Worm (Caenorhabditis elegans) whole organism, young adult: ENCODE data around the gene clec-261.

Experiments
- B0261.1 ChIP-seq: sonication (generic microtip); optimal IDR thresholded peaks from 2 replicates; lab custom pipeline; 2016; ENCODE audit warnings: mild to moderate bottlenecking, missing genetic modification characterization, moderate library complexity, missing compliant biosample characterization
- F10E7.11 ChIP-seq: sonication (generic microtip); optimal IDR thresholded peaks from 2 replicates; lab custom pipeline; 2017; ENCODE audit warnings: mild to moderate bottlenecking, missing genetic modification characterization, moderate library complexity, missing compliant biosample characterization
- F22D6.2 ChIP-seq: sonication (generic microtip); optimal IDR thresholded peaks from 2 replicates; lab custom pipeline; 2016; ENCODE audit warnings: mild to moderate bottlenecking, missing genetic modification characterization, missing compliant biosample characterization
- F23B12.7 ChIP-seq: sonication (generic microtip); optimal IDR thresholded peaks from 2 replicates; lab custom pipeline; 2017; ENCODE audit warnings: missing genetic modification characterization, mild to moderate bottlenecking, missing compliant biosample characterization, antibody characterized with exemption, moderate library complexity; ENCODE audit not compliant: insufficient read depth
- F49E8.2 ChIP-seq: sonication (generic microtip); optimal IDR thresholded peaks from 3 replicates; lab custom pipeline; 2017; ENCODE audit warnings: missing genetic modification characterization, mild to moderate bottlenecking, missing compliant biosample characterization, antibody characterized with exemption, moderate library complexity; ENCODE audit not compliant: insufficient read depth
- F55B11.4 ChIP-seq: sonication (generic microtip); optimal IDR thresholded peaks from 2 replicates; lab custom pipeline; 2016; ENCODE audit warnings: missing compliant biosample characterization, missing genetic modification characterization, borderline replicate concordance; ENCODE audit not compliant: insufficient read depth
- Y56A3A.18 ChIP-seq: fragments of 200-800 bp; sonication (Bioruptor generic); IDR thresholded peaks from 2 replicates; pipeline ENCODE4 v1.3.6; 2022; ENCODE audit warnings: missing genetic modification reagents, missing genetic modification characterization, missing compliant biosample characterization
- Y79H2A.3 ChIP-seq: fragments of 200-800 bp; sonication (Bioruptor generic); conservative IDR thresholded peaks from 2 replicates; pipeline ENCODE4 v1.3.6; 2022; ENCODE audit warnings: missing genetic modification reagents, missing genetic modification characterization, missing compliant biosample characterization
- Y95B8A.8 ChIP-seq: fragments of 200-800 bp; sonication (Bioruptor generic); IDR thresholded peaks from 2 replicates; pipeline ENCODE4 v1.3.6; 2022; ENCODE audit warnings: missing genetic modification reagents, missing genetic modification characterization, missing compliant biosample characterization
- akir-1 ChIP-seq: fragments of 200-800 bp; sonication (Bioruptor generic); optimal IDR thresholded peaks from 2 replicates; lab custom pipeline; 2018; ENCODE audit warnings: mild to moderate bottlenecking, missing genetic modification characterization, moderate library complexity, missing compliant biosample characterization
- bed-1 ChIP-seq: fragments of 200-800 bp; sonication (Bioruptor generic); IDR thresholded peaks from 2 replicates; pipeline ENCODE4 v1.3.6; 2022; ENCODE audit warnings: missing genetic modification reagents, missing genetic modification characterization, missing compliant biosample characterization
- bed-2 ChIP-seq: fragments of 200-800 bp; sonication (Bioruptor generic); IDR thresholded peaks from 2 replicates; pipeline ENCODE4 v1.3.6; 2022; ENCODE audit warnings: missing genetic modification reagents, missing genetic modification characterization, missing compliant biosample characterization
- ceh-100 ChIP-seq: fragments of 200-800 bp; sonication (Bioruptor generic); IDR thresholded peaks from 2 replicates; pipeline ENCODE4 v1.3.6; 2022; ENCODE audit warnings: missing genetic modification reagents, missing genetic modification characterization, missing compliant biosample characterization
- ceh-27 ChIP-seq: fragments of 200-800 bp; sonication (Bioruptor generic); optimal IDR thresholded peaks from 2 replicates; lab custom pipeline; 2018; ENCODE audit warnings: mild to moderate bottlenecking, missing genetic modification characterization, moderate library complexity, missing compliant biosample characterization
- ceh-91 ChIP-seq: fragments of 200-800 bp; sonication (Bioruptor generic); IDR thresholded peaks from 2 replicates; pipeline ENCODE4 v1.3.6; 2022; ENCODE audit warnings: missing genetic modification reagents, missing genetic modification characterization, missing compliant biosample characterization
- die-1 ChIP-seq: sonication (generic microtip); optimal IDR thresholded peaks from 2 replicates; lab custom pipeline; 2016; ENCODE audit warnings: missing genotype, mild to moderate bottlenecking, missing genetic modification characterization, missing compliant biosample characterization
- efl-1 ChIP-seq: fragments of 150-350 bp; optimal IDR thresholded peaks from 2 replicates; lab custom pipeline; 2014; ENCODE audit warnings: missing biosample characterization, missing genetic modification reagents, missing genetic modification characterization
- egl-18 ChIP-seq: fragments of 200-800 bp; sonication (Bioruptor generic); IDR thresholded peaks from 2 replicates; pipeline ENCODE4 v1.3.6; 2022; ENCODE audit warnings: missing genetic modification reagents, missing genetic modification characterization, missing compliant biosample characterization
- egrh-3 ChIP-seq: fragments of 200-800 bp; sonication (Bioruptor generic); IDR thresholded peaks from 2 replicates; pipeline ENCODE4 v1.3.6; 2022; ENCODE audit warnings: missing genetic modification reagents, missing genetic modification characterization, missing compliant biosample characterization
- ekl-4 ChIP-seq: fragments of 200-800 bp; sonication (Bioruptor generic); IDR thresholded peaks from 2 replicates; pipeline ENCODE4 v1.3.6; 2022; ENCODE audit warnings: missing genetic modification reagents, missing genetic modification characterization, missing compliant biosample characterization
- hrde-1 ChIP-seq: sonication (generic microtip); optimal IDR thresholded peaks from 2 replicates; lab custom pipeline; 2016; ENCODE audit warnings: missing genetic modification characterization, mild to moderate bottlenecking, missing compliant biosample characterization, moderate library complexity, missing genotype, missing genetic modification reagents, borderline replicate concordance
- hsf-1 ChIP-seq: fragments of 200-800 bp; sonication (Bioruptor generic); IDR thresholded peaks from 2 replicates; pipeline ENCODE4 v1.3.6; 2022; ENCODE audit warnings: missing genetic modification reagents, missing genetic modification characterization, missing compliant biosample characterization
- let-526 ChIP-seq: fragments of 200-800 bp; sonication (Bioruptor generic); IDR thresholded peaks from 2 replicates; pipeline ENCODE4 v1.3.6; 2022; ENCODE audit warnings: missing genetic modification reagents, missing genetic modification characterization, missing compliant biosample characterization
- lin-54 ChIP-seq: fragments of 200-800 bp; sonication (Bioruptor generic); optimal IDR thresholded peaks from 2 replicates; lab custom pipeline; 2018; ENCODE audit warnings: mild to moderate bottlenecking, missing genetic modification characterization, missing compliant biosample characterization
- lir-1 ChIP-seq: fragments of 200-800 bp; sonication (Bioruptor generic); conservative IDR thresholded peaks from 2 replicates; pipeline ENCODE4 v1.3.6; 2022; ENCODE audit warnings: missing genetic modification reagents, missing genetic modification characterization, missing compliant biosample characterization
- lsl-1 ChIP-seq: fragments of 200-800 bp; sonication (Bioruptor generic); optimal IDR thresholded peaks from 2 replicates; lab custom pipeline; 2018; ENCODE audit warnings: mild to moderate bottlenecking, missing genetic modification characterization, moderate library complexity, missing compliant biosample characterization
- lsy-27 ChIP-seq: sonication (generic microtip); optimal IDR thresholded peaks from 2 replicates; lab custom pipeline; 2017; ENCODE audit warnings: missing genetic modification characterization, mild to moderate bottlenecking, missing compliant biosample characterization, antibody characterized with exemption, missing genotype, borderline replicate concordance; ENCODE audit not compliant: insufficient read depth
- madf-8 ChIP-seq: fragments of 200-800 bp; sonication (Bioruptor generic); conservative IDR thresholded peaks from 2 replicates; pipeline ENCODE4 v1.3.6; 2022; ENCODE audit warnings: missing genetic modification reagents, missing genetic modification characterization, missing compliant biosample characterization
- mes-4 ChIP-seq: sonication (generic microtip); optimal IDR thresholded peaks from 2 replicates; lab custom pipeline; 2016; ENCODE audit warnings: missing genotype, missing genetic modification characterization, missing compliant biosample characterization
- mxl-1 ChIP-seq: sonication (generic microtip); optimal IDR thresholded peaks from 2 replicates; lab custom pipeline; 2016; ENCODE audit warnings: missing genetic modification characterization, missing compliant biosample characterization
- nfya-1 ChIP-seq: sonication (generic microtip); optimal IDR thresholded peaks from 2 replicates; lab custom pipeline; 2017; ENCODE audit warnings: antibody characterized with exemption, missing compliant biosample characterization, missing genetic modification characterization, borderline replicate concordance; ENCODE audit not compliant: insufficient read depth
- nhr-179 ChIP-seq: sonication (generic microtip); optimal IDR thresholded peaks from 2 replicates; lab custom pipeline; 2016; ENCODE audit warnings: mild to moderate bottlenecking, missing genetic modification characterization, missing compliant biosample characterization
- nhr-80 ChIP-seq: sonication (generic microtip); optimal IDR thresholded peaks from 2 replicates; lab custom pipeline; 2016; ENCODE audit warnings: missing genetic modification characterization, missing compliant biosample characterization
- nhr-90 ChIP-seq: sonication (generic microtip); optimal IDR thresholded peaks from 2 replicates; lab custom pipeline; 2016; ENCODE audit warnings: missing genotype, mild to moderate bottlenecking, missing genetic modification characterization, missing compliant biosample characterization
- pbrm-1 ChIP-seq: fragments of 200-800 bp; sonication (Bioruptor generic); IDR thresholded peaks from 2 replicates; pipeline ENCODE4 v1.3.6; 2022; ENCODE audit warnings: missing genetic modification reagents, missing genetic modification characterization, missing compliant biosample characterization
- rcor-1 ChIP-seq: fragments of 200-800 bp; sonication (Bioruptor generic); IDR thresholded peaks from 2 replicates; pipeline ENCODE4 v1.3.6; 2022; ENCODE audit warnings: missing genetic modification reagents, missing genetic modification characterization, missing compliant biosample characterization
- rec-8 ChIP-seq, 2 experiments: sonication (generic microtip); optimal IDR thresholded peaks; 2 replicates each; lab custom pipeline; 2016; ENCODE audit warnings: mild to moderate bottlenecking in 2 of 2, missing genetic modification characterization in 2 of 2, missing genetic modification reagents in 2 of 2, missing genotype in 2 of 2, missing biosample characterization in 1 of 2, missing compliant biosample characterization in 1 of 2, moderate library complexity in 1 of 2
- sea-2 ChIP-seq: fragments of 200-800 bp; sonication (Bioruptor generic); IDR thresholded peaks from 2 replicates; pipeline ENCODE4 v1.3.6; 2022; ENCODE audit warnings: missing genetic modification characterization, missing compliant biosample characterization
- snpc-1.3 ChIP-seq: sonication (generic microtip); optimal IDR thresholded peaks from 2 replicates; lab custom pipeline; 2017; ENCODE audit warnings: missing genetic modification characterization, mild to moderate bottlenecking, missing compliant biosample characterization, antibody characterized with exemption, moderate library complexity, missing genotype, missing genetic modification reagents; ENCODE audit not compliant: insufficient read depth
- snpc-3.4 ChIP-seq: sonication (generic microtip); optimal IDR thresholded peaks from 2 replicates; lab custom pipeline; 2017; ENCODE audit warnings: missing genetic modification characterization, mild to moderate bottlenecking, missing compliant biosample characterization, antibody characterized with exemption, moderate library complexity, missing genotype, missing genetic modification reagents
- unc-130 ChIP-seq: sonication (generic microtip); optimal IDR thresholded peaks from 2 replicates; lab custom pipeline; 2016; ENCODE audit warnings: missing genetic modification reagents, missing genetic modification characterization, missing compliant biosample characterization
- ztf-25 ChIP-seq: fragments of 200-800 bp; sonication (Bioruptor generic); IDR thresholded peaks from 2 replicates; pipeline ENCODE4 v1.3.6; 2022; ENCODE audit warnings: missing genetic modification reagents, missing genetic modification characterization, missing compliant biosample characterization
- ztf-28 ChIP-seq: fragments of 200-800 bp; sonication (Bioruptor generic); IDR thresholded peaks from 2 replicates; pipeline ENCODE4 v1.3.6; 2022; ENCODE audit warnings: missing genetic modification reagents, missing genetic modification characterization, missing compliant biosample characterization

The clec-261 gene

DNA sequence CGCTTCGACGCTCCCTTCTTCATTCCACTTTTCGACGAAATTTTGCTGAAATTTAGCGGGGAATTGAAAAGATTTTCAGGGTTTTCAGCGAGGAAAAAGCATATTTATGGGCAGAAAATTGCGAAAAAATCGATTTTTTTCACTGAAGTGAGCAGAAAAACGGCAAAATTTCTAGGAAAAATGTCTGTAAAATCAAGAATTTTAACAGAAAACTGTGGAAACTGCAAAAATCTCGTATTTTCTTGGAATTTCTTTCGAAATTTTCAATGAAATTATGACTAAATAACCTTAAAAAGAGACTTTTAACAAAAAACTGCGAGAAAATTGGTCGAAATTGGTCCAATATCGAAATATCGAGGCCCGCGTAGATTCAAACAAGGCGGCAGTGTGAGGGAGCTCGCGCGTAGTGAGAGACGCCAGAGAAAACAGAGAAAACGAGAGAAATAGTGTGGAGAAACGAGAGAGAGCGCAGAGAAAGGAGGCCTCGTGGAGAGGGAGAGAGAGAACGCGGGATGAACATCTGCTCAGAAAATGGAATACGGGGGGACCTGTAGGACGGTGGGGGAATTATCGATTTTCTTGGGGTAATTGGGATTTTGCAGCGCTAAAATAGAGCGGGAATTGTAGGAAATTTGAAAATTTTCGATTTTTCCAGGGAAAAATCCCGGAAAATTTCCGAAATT, 44.7 kb downstream of the clec-261 start, which contains the start of gene swsn-1 (continued):
- TF ChIP-seq ztf-28, result no peak
- TF ChIP-seq madf-8 (GFP tag; lab: Robert Waterston, UW), result peak; percentile 30; the same call in 1 of the 2 replicates
- TF ChIP-seq Y79H2A.3 (GFP tag; lab: Robert Waterston, UW), result no peak
- no peak for TF ChIP-seq Y95B8A.8 (GFP tag; lab: Robert Waterston, UW)
- no peak for TF ChIP-seq bed-1 (GFP tag; lab: Robert Waterston, UW)
- TF ChIP-seq egl-18, result no peak
- TF ChIP-seq egrh-3 (GFP tag; lab: Robert Waterston, UW), result no peak; the same call in 1 of the 2 replicates
- no peak for TF ChIP-seq hrde-1 (tag; lab: Kevin White, UChicago)
- TF ChIP-seq nhr-90 (tag; lab: Kevin White, UChicago), result no peak
- 0 out of 2 replicates have a peak, but pooled peaks have one; percentile 15 for TF ChIP-seq pbrm-1 (GFP tag; lab: Robert Waterston, UW)
- TF ChIP-seq nhr-80, result no peak
- TF ChIP-seq F55B11.4 (tag; lab: Kevin White, UChicago), result no peak
- TF ChIP-seq unc-130 (GFP tag; lab: Kevin White, UChicago), result no peak
- TF ChIP-seq B0261.1 (tag; lab: Kevin White, UChicago), result no peak
- no peak for TF ChIP-seq Y56A3A.18 (GFP tag; lab: Robert Waterston, UW)
- TF ChIP-seq lsy-27, result no peak
- no peak for TF ChIP-seq ztf-25 (GFP tag; lab: Robert Waterston, UW)
- no peak for TF ChIP-seq die-1
- no peak for TF ChIP-seq rec-8 (tag; optimal IDR thresholded peaks at IDR 0.05; lab: Kevin White, UChicago)
- TF ChIP-seq ekl-4, result no peak
- TF ChIP-seq F49E8.2 (tag; lab: Kevin White, UChicago), result peak; percentile 5
- TF ChIP-seq lin-54 (GFP tag; lab: Kevin White, UChicago), result peak; percentile 34
- peak; percentile 66 for TF ChIP-seq efl-1
- TF ChIP-seq mes-4 (tag; lab: Kevin White, UChicago), result no peak
- TF ChIP-seq let-526, result no peak
- no peak for TF ChIP-seq snpc-3.4 (tag; lab: Kevin White, UChicago)
- no peak for TF ChIP-seq bed-2 (GFP tag; lab: Robert Waterston, UW)
- TF ChIP-seq lir-1 (GFP tag; lab: Robert Waterston, UW), result no peak
- TF ChIP-seq F22D6.2 (tag; lab: Kevin White, UChicago), result no peak
- no peak for TF ChIP-seq lsl-1
- no peak for TF ChIP-seq rcor-1
- no peak for TF ChIP-seq snpc-1.3 (tag; lab: Kevin White, UChicago)
- no peak for TF ChIP-seq ceh-27 (GFP tag; lab: Kevin White, UChicago)
- TF ChIP-seq sea-2 (GFP tag; lab: Robert Waterston, UW), result no peak
- TF ChIP-seq F10E7.11 (tag; lab: Kevin White, UChicago), result no peak
- TF ChIP-seq nfya-1 (tag; lab: Kevin White, UChicago), result no peak
- peak; percentile 19 for TF ChIP-seq F23B12.7
- no peak for TF ChIP-seq nhr-179 (tag; lab: Kevin White, UChicago)
- no peak for TF ChIP-seq mxl-1 (tag; lab: Kevin White, UChicago)
- TF ChIP-seq ceh-100 (GFP tag; lab: Robert Waterston, UW), result peak; percentile 53; the same call in 1 of the 2 replicates
- TF ChIP-seq ceh-91, result no peak
- no peak for TF ChIP-seq hsf-1 (GFP tag; lab: Robert Waterston, UW)
- no peak for TF ChIP-seq akir-1 (GFP tag; lab: Kevin White, UChicago)
